Worm (Caenorhabditis elegans) whole organism, early embryonic: ENCODE data around the gene C55A6.4.

Experiments used
- B0310.2 ChIP-seq: sonication (generic microtip); optimal IDR thresholded peaks from 2 replicates; lab custom pipeline; 2016; ENCODE audit warnings: mild to moderate bottlenecking, missing genetic modification characterization, missing compliant biosample characterization
- F13C5.2 ChIP-seq: sonication (generic microtip); optimal IDR thresholded peaks from 2 replicates; lab custom pipeline; 2017; ENCODE audit warnings: mild to moderate bottlenecking, missing genetic modification characterization, inconsistent platforms, missing compliant biosample characterization
- aly-1 ChIP-seq: sonication (generic microtip); optimal IDR thresholded peaks from 2 replicates; lab custom pipeline; 2016; ENCODE audit warnings: missing genetic modification characterization, missing compliant biosample characterization
- ama-1 ChIP-seq: fragments of 150-350 bp; optimal IDR thresholded peaks from 2 replicates; lab custom pipeline; 2014
- ceh-13 ChIP-seq: fragments of 200-800 bp; sonication (Bioruptor generic); optimal IDR thresholded peaks from 2 replicates; lab custom pipeline; 2018; ENCODE audit warnings: mild to moderate bottlenecking, missing genetic modification characterization, missing compliant biosample characterization
- ceh-36 ChIP-seq: sonication (generic microtip); optimal IDR thresholded peaks from 2 replicates; lab custom pipeline; 2016; ENCODE audit warnings: missing genetic modification characterization, inconsistent platforms, missing compliant biosample characterization
- ets-7 ChIP-seq: sonication (generic microtip); optimal IDR thresholded peaks from 2 replicates; lab custom pipeline; 2016; ENCODE audit warnings: missing genotype, missing genetic modification characterization, missing compliant biosample characterization
- flt-1 ChIP-seq: fragments of 200-800 bp; sonication (Bioruptor generic); IDR thresholded peaks from 2 replicates; pipeline ENCODE4 v1.3.6; 2022; ENCODE audit warnings: missing genetic modification characterization, missing compliant biosample characterization
- hmbx-1 ChIP-seq: sonication (generic microtip); optimal IDR thresholded peaks from 2 replicates; lab custom pipeline; 2016; ENCODE audit warnings: mild to moderate bottlenecking, missing genetic modification characterization, missing compliant biosample characterization
- hmg-4 ChIP-seq: fragments of 200-800 bp; sonication (Bioruptor generic); optimal IDR thresholded peaks from 2 replicates; lab custom pipeline; 2018; ENCODE audit warnings: mild to moderate bottlenecking, missing genetic modification characterization, missing compliant biosample characterization
- hnd-1 ChIP-seq: sonication (generic microtip); optimal IDR thresholded peaks from 2 replicates; lab custom pipeline; 2016; ENCODE audit warnings: missing genetic modification characterization, missing compliant biosample characterization
- pes-1 ChIP-seq: fragments of 200-800 bp; sonication (Bioruptor generic); IDR thresholded peaks from 2 replicates; pipeline ENCODE4 v1.3.6; 2022; ENCODE audit warnings: missing genetic modification reagents, missing genetic modification characterization, missing compliant biosample characterization
- scrt-1 ChIP-seq: fragments of 200-800 bp; sonication (Bioruptor generic); IDR thresholded peaks from 2 replicates; pipeline ENCODE4 v1.3.6; 2022; ENCODE audit warnings: missing genetic modification characterization, missing compliant biosample characterization
- sea-1 ChIP-seq: fragments of 200-800 bp; sonication (Bioruptor generic); conservative IDR thresholded peaks from 2 replicates; pipeline ENCODE4 v1.3.6; 2022; ENCODE audit warnings: missing genetic modification characterization, missing compliant biosample characterization
- tbx-11 ChIP-seq: fragments of 200-800 bp; sonication (Bioruptor generic); IDR thresholded peaks from 2 replicates; pipeline ENCODE4 v1.3.6; 2022; ENCODE audit warnings: missing genetic modification characterization, missing compliant biosample characterization
- tbx-37 ChIP-seq: fragments of 200-800 bp; sonication (Bioruptor generic); conservative IDR thresholded peaks from 2 replicates; pipeline ENCODE4 v1.3.6; 2022; ENCODE audit warnings: missing genetic modification reagents, missing genetic modification characterization, missing compliant biosample characterization
- tra-4 ChIP-seq: sonication (generic microtip); optimal IDR thresholded peaks from 2 replicates; lab custom pipeline; 2017; ENCODE audit warnings: missing genetic modification characterization, missing compliant biosample characterization

Gene C55A6.4

DNA sequence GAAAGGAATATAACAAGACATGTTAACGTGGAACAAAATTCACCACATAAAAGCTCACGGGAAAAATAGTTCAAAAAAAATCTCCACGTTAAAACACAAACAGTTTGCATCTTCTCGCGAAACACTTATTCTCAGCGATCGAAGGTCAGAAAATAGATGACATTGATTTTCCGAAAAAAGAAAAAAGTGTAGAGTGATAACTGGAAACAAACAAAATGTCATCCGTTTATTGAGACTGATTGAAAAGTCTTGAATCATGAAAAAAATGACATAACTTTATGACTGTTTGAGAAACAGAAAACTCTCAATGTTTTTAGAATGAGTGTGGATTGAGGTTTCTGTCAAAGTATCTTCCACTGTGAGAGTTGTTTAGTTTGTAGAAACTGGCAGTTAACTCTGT, at the start of gene C55A6.4:
Gene C55A6.4, minus strand, starts transcription at position 101 of the 400 bp plus-strand sequence.
- no peak for TF ChIP-seq ama-1 (lab: Kevin White, UChicago)
- no peak for TF ChIP-seq hnd-1
- TF ChIP-seq tbx-11 (GFP tag; lab: Robert Waterston, UW) = no peak
- no peak for TF ChIP-seq ceh-13 (GFP tag; lab: Kevin White, UChicago)
- no peak for TF ChIP-seq tra-4
- no peak for TF ChIP-seq hmg-4 (GFP tag; lab: Kevin White, UChicago)
- no peak for TF ChIP-seq sea-1 (GFP tag; lab: Robert Waterston, UW)
- no peak for TF ChIP-seq ets-7 (tag; lab: Kevin White, UChicago)
- no peak for TF ChIP-seq flt-1
- TF ChIP-seq tbx-37 (GFP tag; lab: Robert Waterston, UW) = no peak
- no peak for TF ChIP-seq scrt-1 (GFP tag; lab: Robert Waterston, UW)
- no peak for TF ChIP-seq hmbx-1 (tag; lab: Kevin White, UChicago)
- TF ChIP-seq ceh-36 (tag; lab: Kevin White, UChicago) = no peak

DNA sequence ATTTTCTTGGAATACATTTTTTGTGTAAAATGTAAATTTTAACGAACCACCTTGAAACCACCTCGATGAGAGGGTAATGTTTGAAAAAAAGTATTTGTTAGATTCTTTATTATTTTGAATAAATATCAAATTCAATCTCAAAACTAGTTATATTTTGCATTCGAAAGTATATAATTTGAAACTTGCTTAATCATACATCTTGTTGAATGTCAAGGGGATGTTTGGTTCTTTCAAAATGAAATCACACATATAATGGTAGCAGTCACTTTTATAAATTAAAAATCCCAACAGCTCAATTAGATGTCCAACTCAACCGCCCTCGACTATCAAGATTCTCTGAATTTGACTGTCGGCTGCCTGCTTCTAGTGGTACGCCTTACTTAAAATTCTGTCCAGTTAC, 46.9 kb upstream of the C55A6.4 start, which contains the start of gene srx-87:
Gene srx-87, plus strand, starts transcription at position 301 of the 400 bp plus-strand sequence.
- TF ChIP-seq F13C5.2 (tag; lab: Kevin White, UChicago) (no peak), flt-1 (no peak), pes-1 (GFP tag; lab: Robert Waterston, UW) (no peak), ceh-36 (tag; lab: Kevin White, UChicago) (no peak), hnd-1 (no peak), tbx-37 (GFP tag; lab: Robert Waterston, UW) (no peak), tbx-11 (GFP tag; lab: Robert Waterston, UW) (no peak), ceh-13 (GFP tag; lab: Kevin White, UChicago) (no peak), hmg-4 (GFP tag; lab: Kevin White, UChicago) (no peak), scrt-1 (GFP tag; lab: Robert Waterston, UW) (no peak), hmbx-1 (tag; lab: Kevin White, UChicago) (no peak), ets-7 (tag; lab: Kevin White, UChicago) (no peak), aly-1 (no peak), tra-4 (no peak), B0310.2 (no peak), ama-1 (lab: Kevin White, UChicago) (no peak), sea-1 (GFP tag; lab: Robert Waterston, UW) (no peak)

DNA sequence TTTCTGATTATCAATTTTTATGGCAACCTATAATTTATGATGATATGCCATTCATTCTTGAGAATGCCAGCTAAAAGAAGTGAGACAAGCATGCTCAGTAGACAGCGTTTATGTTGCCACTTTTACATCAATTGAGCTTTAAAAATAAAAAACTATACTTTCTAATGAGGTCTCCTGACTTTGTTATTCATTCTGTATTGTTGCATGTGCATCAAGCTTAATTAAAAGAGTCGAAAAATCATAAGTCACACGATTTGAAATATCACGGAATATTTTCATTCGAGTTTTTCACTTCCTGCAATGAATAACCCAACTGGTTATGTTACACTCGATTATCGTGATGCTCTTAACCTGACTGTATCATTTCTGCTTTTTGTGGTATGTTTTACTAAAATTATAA, 45.0 kb upstream of the C55A6.4 start, which contains the start of gene srx-86:
Gene srx-86, plus strand, starts transcription at position 301 of the 400 bp plus-strand sequence.
- TF ChIP-seq hmg-4 (GFP tag; lab: Kevin White, UChicago) = no peak
- TF ChIP-seq ama-1 (lab: Kevin White, UChicago) = no peak
- TF ChIP-seq B0310.2 = no peak

- TF ChIP-seq ceh-13 (GFP tag; lab: Kevin White, UChicago) = no peak
Observed at ce11 chrV:11554260-11554659, 36.6 kb upstream of the C55A6.4 start, which contains the start of gene duo-1. TSS of gene duo-1 (plus strand) at chrV:11554630.

DNA sequence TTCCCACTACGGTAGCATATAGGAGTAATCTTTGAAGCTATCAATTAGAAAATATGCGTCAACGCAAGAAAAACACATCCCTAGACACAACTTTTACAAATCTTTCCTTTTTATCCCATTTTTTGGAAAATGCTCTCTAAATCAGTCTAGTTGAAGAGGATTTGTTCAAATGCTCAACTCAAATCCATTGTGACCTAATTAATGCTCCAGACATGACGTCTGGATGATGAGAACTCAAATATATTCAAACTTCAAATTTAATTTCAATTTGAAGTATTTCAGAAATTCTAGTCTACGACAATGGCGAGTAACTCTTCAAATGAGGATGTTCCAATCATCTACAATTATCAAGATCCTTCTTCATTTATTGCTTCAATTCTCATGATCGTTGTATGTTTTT, 34.7 kb upstream of the C55A6.4 start, which contains the start of gene srx-85:
Gene srx-85, plus strand, starts transcription at position 301 of the 400 bp plus-strand sequence.
- TF ChIP-seq pes-1 (GFP tag; lab: Robert Waterston, UW) = no peak

DNA sequence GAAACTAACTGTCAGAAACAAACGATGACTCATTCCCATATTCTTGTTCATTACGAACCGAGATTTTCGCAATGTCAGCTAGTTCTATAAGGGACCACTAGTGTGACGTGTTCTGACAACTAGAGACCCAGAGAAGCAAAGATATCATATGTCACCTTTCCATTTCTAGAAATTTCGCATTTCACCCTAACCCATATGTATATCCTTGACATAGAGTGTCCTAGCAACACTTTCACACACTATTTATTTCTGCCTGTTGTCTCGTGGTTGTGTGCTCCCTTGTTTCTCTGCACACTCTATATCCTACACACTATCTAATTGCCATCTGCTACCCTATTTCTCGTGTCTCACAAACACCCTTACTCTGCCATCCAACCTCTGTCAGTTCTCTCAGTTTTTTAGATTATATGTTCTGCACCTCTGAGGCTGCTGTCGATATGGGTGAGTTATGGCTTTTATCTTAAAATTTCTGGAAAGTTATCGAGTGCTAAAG, 31.3 kb upstream of the C55A6.4 start, which contains the start of the genes F38B7.17 and F38B7.3:
Gene F38B7.17, minus strand, starts transcription at position 51 of the 493 bp plus-strand sequence.
Gene F38B7.3, plus strand, starts transcription at position 194 of the 493 bp plus-strand sequence.
- TF ChIP-seq F13C5.2 (tag; lab: Kevin White, UChicago) (peak; percentile 38), B0310.2 (no peak)

DNA sequence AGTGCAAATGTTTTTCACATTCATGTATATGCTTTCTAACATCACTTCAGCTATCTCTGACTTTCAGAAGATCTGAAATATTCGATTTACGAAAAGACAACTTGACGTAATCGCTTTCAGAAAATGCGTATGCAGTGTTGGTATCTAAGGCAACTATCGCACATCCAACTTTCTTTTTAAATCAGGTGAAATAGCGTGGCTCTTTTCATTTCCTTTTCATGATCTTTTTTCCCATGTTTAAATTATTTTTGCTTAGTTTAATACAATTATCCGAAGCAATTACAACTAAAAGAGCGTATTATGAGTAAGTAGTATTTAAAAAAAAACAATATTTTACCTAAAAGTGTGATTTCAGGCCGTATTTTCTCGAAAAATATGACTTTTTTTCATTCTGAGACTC, 29.1 kb upstream of the C55A6.4 start, which contains the start of gene F38B7.11:
Gene F38B7.11, plus strand, starts transcription at position 301 of the 400 bp plus-strand sequence.
- TF ChIP-seq hmbx-1 (tag; lab: Kevin White, UChicago) (no peak), flt-1 (no peak), ceh-13 (GFP tag; lab: Kevin White, UChicago) (no peak), sea-1 (GFP tag; lab: Robert Waterston, UW) (no peak), hmg-4 (GFP tag; lab: Kevin White, UChicago) (no peak), ets-7 (tag; lab: Kevin White, UChicago) (no peak), tra-4 (no peak), tbx-11 (GFP tag; lab: Robert Waterston, UW) (no peak), pes-1 (GFP tag; lab: Robert Waterston, UW) (no peak), ama-1 (lab: Kevin White, UChicago) (no peak), scrt-1 (GFP tag; lab: Robert Waterston, UW) (no peak), B0310.2 (no peak), hnd-1 (no peak), aly-1 (no peak), tbx-37 (GFP tag; lab: Robert Waterston, UW) (no peak), F13C5.2 (tag; lab: Kevin White, UChicago) (no peak), ceh-36 (tag; lab: Kevin White, UChicago) (no peak)

DNA sequence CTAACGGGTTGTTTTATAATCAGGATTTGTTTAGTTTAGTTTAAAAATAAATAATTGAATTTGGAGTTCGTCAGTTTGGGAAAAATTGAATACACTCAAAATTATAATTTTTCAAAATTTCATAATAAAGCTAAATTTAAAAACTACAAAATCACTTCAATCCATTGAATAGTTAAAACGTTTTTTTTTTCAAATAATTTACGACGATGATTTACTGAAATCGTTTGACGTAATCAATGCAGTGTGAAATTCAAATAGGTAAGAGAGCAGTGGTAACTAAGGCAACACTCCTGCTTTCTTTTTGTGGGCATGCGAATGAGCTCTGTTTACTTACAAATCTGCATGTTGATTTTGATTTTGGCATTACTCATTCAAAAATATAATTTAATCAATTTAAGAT, 27.5 kb upstream of the C55A6.4 start, which contains the start of gene F38B7.10:
Gene F38B7.10, plus strand, starts transcription at position 301 of the 400 bp plus-strand sequence.
- no peak for TF ChIP-seq hmbx-1 (tag; lab: Kevin White, UChicago)
- TF ChIP-seq scrt-1 (GFP tag; lab: Robert Waterston, UW) = no peak
